Worm (Caenorhabditis elegans): ENCODE data around the gene ins-17.

Gene ins-17

DNA sequence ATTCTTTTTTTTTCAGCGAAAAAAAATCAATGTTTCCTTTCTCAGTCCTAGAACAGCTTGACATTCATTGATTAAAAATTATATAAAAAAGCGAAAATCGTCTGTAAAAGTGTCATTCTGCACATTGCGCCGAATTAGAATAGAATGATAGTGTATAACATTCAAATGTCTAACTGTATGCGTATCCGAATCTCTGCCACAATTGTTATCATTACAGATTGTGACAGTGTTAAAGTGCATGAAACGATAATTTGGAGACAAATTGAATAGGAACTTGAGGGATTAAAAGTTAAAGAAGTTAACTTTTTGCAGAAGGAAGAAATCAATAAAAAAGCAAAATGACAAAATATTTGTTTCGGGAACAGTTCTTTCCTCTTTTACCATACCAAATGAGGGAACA is 9.0 kb downstream of the ins-17 start:
- no peak for TF ChIP-seq tbx-2 (tag; optimal IDR thresholded peaks at IDR 0.05)
- no peak for TF ChIP-seq pax-3 (tag; optimal IDR thresholded peaks at IDR 0.05)
- no peak for TF ChIP-seq snu-23 (GFP tag; optimal IDR thresholded peaks at IDR 0.05)
- no peak for TF ChIP-seq lsy-2 (tag; optimal IDR thresholded peaks at IDR 0.05)
- no peak for TF ChIP-seq ets-5 (GFP tag; IDR thresholded peaks at IDR 0.05)
- TF ChIP-seq lir-3 (tag; optimal IDR thresholded peaks at IDR 0.05; ENCODE audit: poor library complexity), result no peak
- no peak for TF ChIP-seq unc-30 (tag; optimal IDR thresholded peaks at IDR 0.05)
- TF ChIP-seq fkh-8 (tag; optimal IDR thresholded peaks at IDR 0.05), result no peak

DNA sequence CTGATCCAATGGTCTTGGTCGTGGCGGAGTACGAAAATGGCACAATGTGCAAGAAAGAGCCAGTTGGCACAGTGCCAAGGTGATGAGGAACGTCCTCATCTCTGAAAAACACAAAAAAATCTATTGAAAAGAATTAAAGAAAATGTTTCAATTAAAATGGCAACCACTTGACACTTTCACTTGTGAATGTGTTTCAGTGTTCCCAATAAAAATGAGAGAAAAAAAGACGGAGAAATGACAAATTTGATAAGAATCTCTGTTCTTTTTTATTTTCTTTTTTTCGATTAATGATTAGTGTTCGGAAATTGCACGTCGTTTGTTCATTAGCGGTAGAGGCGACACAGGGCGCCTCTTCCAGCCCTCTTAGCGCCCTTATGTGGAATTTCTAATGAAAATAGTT is 10.1 kb downstream of the ins-17 start, which contains the start of gene ndg-4:
Gene ndg-4 (minus strand): TSS at position 101 of the 400 bp plus-strand sequence.
- TF ChIP-seq blmp-1 (tag; optimal IDR thresholded peaks at IDR 0.05), result peak; percentile 17
- no peak for TF ChIP-seq nhr-76 (tag; optimal IDR thresholded peaks at IDR 0.05)

DNA sequence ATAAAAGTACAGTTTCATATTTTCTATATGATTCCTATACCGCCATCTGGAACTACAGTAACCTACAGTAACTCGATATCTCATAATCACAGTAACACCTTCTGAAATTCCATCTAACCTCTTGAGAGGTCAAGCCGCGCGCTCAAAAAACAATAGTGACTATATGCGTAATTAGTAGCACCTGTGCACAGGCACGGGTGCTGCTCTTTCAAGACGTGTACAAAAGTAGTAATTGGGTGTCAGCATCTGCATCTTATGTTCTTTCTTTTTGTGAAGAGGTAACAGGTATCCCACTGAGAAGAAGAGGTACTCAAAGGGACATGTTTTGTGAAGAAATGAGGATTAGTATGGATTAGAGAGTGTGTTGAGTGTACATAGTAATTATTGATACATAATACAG is 16.0 kb downstream of the ins-17 start:
- TF ChIP-seq ztf-4 (tag; optimal IDR thresholded peaks at IDR 0.05) (no peak), ceh-63 (GFP tag; optimal IDR thresholded peaks at IDR 0.05) (no peak)

DNA sequence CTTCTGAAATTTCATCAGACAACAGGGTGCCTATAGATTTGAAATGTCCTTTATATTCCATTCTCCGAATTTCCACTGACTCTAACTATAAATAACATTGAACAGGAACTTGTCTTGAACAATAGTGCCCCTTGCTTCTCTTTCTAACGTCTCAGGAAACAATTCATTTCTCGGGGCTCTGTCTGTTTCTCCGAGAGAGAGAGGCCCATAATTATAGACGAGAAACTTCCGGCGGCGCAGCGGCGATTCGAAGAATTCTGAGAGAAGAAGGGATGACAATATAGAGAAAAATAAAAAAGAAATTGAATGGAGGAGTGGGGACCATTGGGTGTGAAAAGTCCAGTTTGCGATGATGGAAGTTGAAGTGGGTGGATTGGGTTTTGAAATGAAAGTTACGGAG is 17.1 kb downstream of the ins-17 start:
- TF ChIP-seq blmp-1 (tag; optimal IDR thresholded peaks at IDR 0.05) (no peak), lsy-2 (tag; optimal IDR thresholded peaks at IDR 0.05) (peak in 1 of 2 experiments; percentile 5), unc-98 (GFP tag; IDR thresholded peaks at IDR 0.05) (no peak), fkh-8 (tag; optimal IDR thresholded peaks at IDR 0.05) (peak; percentile 58), nhr-71 (tag; optimal IDR thresholded peaks at IDR 0.05) (no peak), egl-13 (tag; optimal IDR thresholded peaks at IDR 0.05) (peak; percentile 0), lin-14 (GFP tag; optimal IDR thresholded peaks at IDR 0.05) (peak; percentile 63), ceh-82 (tag; optimal IDR thresholded peaks at IDR 0.05) (peak in 1 of 3 experiments; percentile 3)

DNA sequence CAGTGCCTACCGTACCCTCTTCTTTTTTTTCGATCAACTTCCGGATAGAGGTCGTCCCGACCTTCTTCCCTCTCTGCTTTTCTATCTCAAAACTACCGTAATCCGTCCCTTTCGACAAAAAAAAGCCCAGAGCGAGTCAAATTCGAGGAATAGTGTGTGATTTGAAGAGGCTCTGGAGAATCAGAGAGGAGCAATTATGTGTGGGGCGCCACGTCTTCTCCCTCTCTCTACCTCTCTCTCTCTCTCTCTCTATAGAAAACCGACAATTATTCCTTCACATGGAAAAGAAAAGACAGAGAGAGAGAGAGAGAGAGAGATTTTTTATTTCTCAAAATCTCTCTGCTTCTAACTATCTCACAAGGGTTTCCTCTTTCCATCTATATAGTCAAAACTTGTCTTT is 20.8 kb downstream of the ins-17 start:
- TF ChIP-seq lin-14 (GFP tag; optimal IDR thresholded peaks at IDR 0.05) (peak; percentile 72), swsn-7 (tag; optimal IDR thresholded peaks at IDR 0.05) (peak; percentile 57), unc-86 (tag; optimal IDR thresholded peaks at IDR 0.05) (peak; percentile 23), C16A3.4 (tag; optimal IDR thresholded peaks at IDR 0.05) (no peak), efl-3 (GFP tag; optimal IDR thresholded peaks at IDR 0.05) (no peak), nhr-85 (tag) (peak; percentile 96), nhr-47 (tag; optimal IDR thresholded peaks at IDR 0.05) (peak; percentile 36), grh-1 (GFP tag; IDR thresholded peaks at IDR 0.05) (peak; percentile 81), nhr-19 (GFP tag; conservative IDR thresholded peaks at IDR 0.05) (peak; percentile 23; the same call in 1 of the 2 replicates), pax-3 (tag; optimal IDR thresholded peaks at IDR 0.05) (peak; percentile 2), nhr-20 (tag; optimal IDR thresholded peaks at IDR 0.05) (peak; percentile 6), ceh-90 (tag; optimal IDR thresholded peaks at IDR 0.05) (no peak), efl-1 (optimal IDR thresholded peaks at IDR 0.05) (peak; percentile 24 to 41), efl-1 (GFP tag; optimal IDR thresholded peaks at IDR 0.05 in 1 of 2) (no peak), hlh-17 (GFP tag; optimal IDR thresholded peaks at IDR 0.05; ENCODE audit: borderline replicate concordance) (no peak), blmp-1 (tag; optimal IDR thresholded peaks at IDR 0.05) (peak; percentile 2), aly-2 (tag; optimal IDR thresholded peaks at IDR 0.05) (no peak), nhr-11 (tag; optimal IDR thresholded peaks at IDR 0.05) (no peak), nhr-71 (tag; optimal IDR thresholded peaks at IDR 0.05) (peak; percentile 64), tbx-2 (tag; optimal IDR thresholded peaks at IDR 0.05) (peak; percentile 1), lsy-2 (tag; optimal IDR thresholded peaks at IDR 0.05) (peak; percentile 63 to 85), fkh-8 (tag; optimal IDR thresholded peaks at IDR 0.05) (peak; percentile 44), lin-39 (tag; optimal IDR thresholded peaks at IDR 0.05) (no peak), snu-23 (GFP tag; optimal IDR thresholded peaks at IDR 0.05) (peak; percentile 28), xbp-1 (tag; optimal IDR thresholded peaks at IDR 0.05) (peak; percentile 40), mep-1 (tag; optimal IDR thresholded peaks at IDR 0.05) (peak; percentile 53)

Measured in whole organism, L1 larva.